Worm (Caenorhabditis elegans): ENCODE measurements around the gene ceh-7.

- TF ChIP-seq bed-2 (GFP tag; IDR thresholded peaks at IDR 0.05) (no peak), ztf-18 (tag; optimal IDR thresholded peaks at IDR 0.05) (no peak), F37B4.10 (GFP tag; IDR thresholded peaks at IDR 0.05) (no peak), K11D2.4 (GFP tag; IDR thresholded peaks at IDR 0.05) (peak; percentile 67), ama-1 (optimal IDR thresholded peaks at IDR 0.05) (no peak), ama-1 (GFP tag; optimal IDR thresholded peaks at IDR 0.05) (no peak), nhr-90 (tag; optimal IDR thresholded peaks at IDR 0.05) (peak; percentile 34), F10E7.11 (tag; optimal IDR thresholded peaks at IDR 0.05) (no peak), mes-4 (tag; optimal IDR thresholded peaks at IDR 0.05) (no peak), gei-17 (GFP tag; optimal IDR thresholded peaks at IDR 0.05) (no peak)
Measured at ce11 chrII:8742006-8742847, 38.6 kb upstream of the ceh-7 start.

Data from whole organism, young adult.